Fruit fly (Drosophila melanogaster): Measurements from ENCODE around the gene CG8028.

DNA sequence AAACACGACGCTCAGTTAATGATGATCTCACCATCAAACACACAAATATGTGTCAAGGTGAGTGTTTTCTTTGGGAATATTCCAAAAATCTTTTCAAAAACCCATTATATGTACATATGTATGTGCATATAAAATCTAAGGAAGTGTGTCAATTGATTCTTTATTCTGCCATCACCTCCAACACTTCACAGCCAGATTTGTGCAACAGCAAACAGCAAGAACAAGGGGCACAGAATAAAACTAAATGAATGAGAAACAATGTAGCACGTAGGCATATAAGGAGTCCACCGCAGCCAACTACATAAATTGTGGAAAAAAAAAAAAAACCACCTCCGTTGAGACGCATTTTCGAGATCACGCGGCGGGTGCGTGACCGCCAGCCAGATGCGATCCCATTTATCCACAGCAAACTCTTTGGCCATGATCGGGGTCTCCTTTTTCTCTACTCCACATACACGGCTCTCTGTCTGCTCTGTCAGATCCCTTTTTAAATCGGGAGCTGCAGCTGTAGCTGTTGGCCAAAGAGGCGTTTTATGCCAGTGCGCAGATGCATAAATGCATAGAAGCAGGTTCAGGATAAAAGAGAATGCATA, 15.8 kb upstream of the CG8028 start:
- TF ChIP-seq HLH106 (tag; optimal IDR thresholded peaks at IDR 0.05) (no peak), br (GFP tag; optimal IDR thresholded peaks at IDR 0.05) (no peak), usp (GFP tag; optimal IDR thresholded peaks at IDR 0.05) (no peak), Hr78 (GFP tag; optimal IDR thresholded peaks at IDR 0.05) (no peak), OdsH (GFP tag; optimal IDR thresholded peaks at IDR 0.05) (no peak), Sp1 (GFP tag; optimal IDR thresholded peaks at IDR 0.05) (no peak), pan (optimal IDR thresholded peaks at IDR 0.05) (no peak)

Data from whole organism, wandering third instar larva.